Worm (Caenorhabditis elegans) whole organism, L4/young adult: ENCODE data around the gene fbxl-4.

Experiments
- dao-5 ChIP-seq: sonication (generic microtip); optimal IDR thresholded peaks from 2 replicates; lab custom pipeline; 2016; ENCODE audit warnings: missing genotype, missing genetic modification characterization, moderate library complexity, missing compliant biosample characterization
- him-1 ChIP-seq: sonication (generic microtip); optimal IDR thresholded peaks from 2 replicates; lab custom pipeline; 2016; ENCODE audit warnings: missing genotype, missing genetic modification reagents, missing genetic modification characterization, missing compliant biosample characterization

DNA sequence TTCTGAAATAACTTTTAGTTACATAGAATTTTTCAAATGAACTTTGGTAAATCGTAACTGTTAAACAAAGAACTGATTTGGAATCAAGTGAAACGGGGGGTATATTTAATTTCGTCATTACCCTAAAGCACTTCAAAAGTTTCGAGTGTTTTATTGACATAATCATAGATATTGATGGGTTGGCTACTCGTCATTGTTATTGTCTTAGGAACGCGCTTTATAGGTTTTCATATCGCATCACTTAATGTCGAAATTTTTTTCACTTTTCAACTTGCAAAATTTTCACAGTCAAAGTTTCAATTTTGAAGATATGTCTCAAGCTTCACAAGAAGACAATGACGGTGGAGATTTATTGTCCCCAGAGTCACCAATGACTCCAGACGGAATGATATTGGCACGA is 30.1 kb downstream of the fbxl-4 start, which contains the start of gene kqt-1:
- TF ChIP-seq dao-5, result no peak
- no peak for TF ChIP-seq him-1 (tag; lab: Kevin White, UChicago)
